Worm (Caenorhabditis elegans) whole organism, mixed stage, embryonic: ENCODE data around the gene Y47D7A.15.

Source experiments
- ceh-39 ChIP-seq: fragments of 150-350 bp; optimal IDR thresholded peaks from 2 replicates; lab custom pipeline; 2014; ENCODE audit warnings: missing biosample characterization, missing genetic modification characterization
- elt-1 ChIP-seq: sonication (generic microtip); optimal IDR thresholded peaks from 2 replicates; lab custom pipeline; 2017; ENCODE audit warnings: missing genetic modification characterization, mild to moderate bottlenecking, missing compliant biosample characterization, antibody characterized with exemption, moderate library complexity, borderline replicate concordance; ENCODE audit not compliant: insufficient read depth
- lin-32 ChIP-seq: fragments of 200-800 bp; sonication (Bioruptor generic); optimal IDR thresholded peaks from 2 replicates; lab custom pipeline; 2018; ENCODE audit warnings: mild to moderate bottlenecking, missing genetic modification characterization, missing compliant biosample characterization
- mls-2 ChIP-seq: sonication (generic microtip); optimal IDR thresholded peaks from 2 replicates; lab custom pipeline; 2016; ENCODE audit warnings: mild to moderate bottlenecking, missing genetic modification characterization, moderate library complexity, missing compliant biosample characterization
- nhr-2 ChIP-seq: fragments of 150-350 bp; optimal IDR thresholded peaks from 2 replicates; lab custom pipeline; 2014; ENCODE audit warnings: missing biosample characterization, missing genetic modification characterization
- nhr-237 ChIP-seq: fragments of 150-350 bp; optimal IDR thresholded peaks from 2 replicates; lab custom pipeline; 2014; ENCODE audit warnings: missing biosample characterization, missing genetic modification characterization
- nhr-28 ChIP-seq: fragments of 150-350 bp; optimal IDR thresholded peaks from 2 replicates; lab custom pipeline; 2014; ENCODE audit warnings: missing biosample characterization, missing genetic modification characterization
- nhr-76 ChIP-seq: sonication (generic microtip); optimal IDR thresholded peaks from 2 replicates; lab custom pipeline; 2017; ENCODE audit warnings: missing biosample characterization, missing genetic modification characterization
- unc-62 ChIP-seq: fragments of 150-350 bp; optimal IDR thresholded peaks from 2 replicates; lab custom pipeline; 2014; ENCODE audit warnings: missing biosample characterization, missing genetic modification reagents, missing genetic modification characterization

Gene Y47D7A.15

ce11 chrV:4382298-4382697 is 50.7 kb downstream of the Y47D7A.15 start, which contains the start of gene F13A2.1:
Gene F13A2.1 (minus strand): TSS chrV:4382398.
- TF ChIP-seq nhr-28 (tag; lab: Kevin White, UChicago) (no peak), nhr-2 (tag; lab: Kevin White, UChicago) (no peak), lin-32 (GFP tag; lab: Kevin White, UChicago) (no peak), nhr-76 (no peak), nhr-237 (tag; lab: Kevin White, UChicago) (no peak), ceh-39 (tag; lab: Kevin White, UChicago) (no peak), elt-1 (no peak), mls-2 (tag; lab: Kevin White, UChicago) (no peak), unc-62 (GFP tag; lab: Kevin White, UChicago) (no peak)
- TF ChIP-seq, all 35 proteins: peak for 0
